Fruit fly (Drosophila melanogaster) whole organism, embryonic: ENCODE measurements around the gene CG6959.
A peak's percentile ranks its signal among the peaks of the same experiment; 100 is the strongest.

ENCODE experiments used
- Aef1 ChIP-seq: fragments of 200-800 bp; sonication (Bioruptor generic); IDR thresholded peaks from 3 replicates; pipeline ENCODE4 v1.3.6; 2022; ENCODE audit warnings: missing biosample characterization, missing genetic modification characterization
- Antp ChIP-seq: fragments of 200-800 bp; sonication (Bioruptor generic); optimal IDR thresholded peaks from 3 replicates; lab custom pipeline; 2016; ENCODE audit warnings: missing biosample characterization, missing genetic modification characterization
- Asciz ChIP-seq: fragments of 200-800 bp; sonication (Bioruptor generic); optimal IDR thresholded peaks from 2 replicates; lab custom pipeline; 2017; ENCODE audit warnings: missing biosample characterization, mild to moderate bottlenecking, missing genetic modification characterization, missing genetic modification reagents
- Bdp1 ChIP-seq: fragments of 200-800 bp; sonication (Bioruptor generic); optimal IDR thresholded peaks from 3 replicates; lab custom pipeline; 2016; ENCODE audit warnings: missing biosample characterization, missing genetic modification characterization
- CG10267 ChIP-seq: fragments of 200-800 bp; sonication (Bioruptor generic); optimal IDR thresholded peaks from 2 replicates; lab custom pipeline; 2018; ENCODE audit warnings: missing biosample characterization, mild to moderate bottlenecking, missing genetic modification characterization, moderate library complexity
- CG10274 ChIP-seq: fragments of 200-800 bp; sonication (Bioruptor generic); optimal IDR thresholded peaks from 3 replicates; lab custom pipeline; 2017; ENCODE audit warnings: missing biosample characterization, mild to moderate bottlenecking, missing genetic modification characterization
- CG10431 ChIP-seq: fragments of 200-800 bp; sonication (Bioruptor generic); optimal IDR thresholded peaks from 3 replicates; lab custom pipeline; 2018; ENCODE audit warnings: missing biosample characterization, mild to moderate bottlenecking, missing genetic modification characterization
- CG11085 ChIP-seq: fragments of 200-800 bp; sonication (Bioruptor generic); IDR thresholded peaks from 2 replicates; pipeline ENCODE4 v1.3.6; 2022; ENCODE audit warnings: missing biosample characterization, missing genetic modification characterization
- CG11247 ChIP-seq: fragments of 200-800 bp; sonication (Bioruptor generic); IDR thresholded peaks from 2 replicates; pipeline ENCODE4 v1.3.6; 2022; ENCODE audit warnings: missing biosample characterization, missing genetic modification characterization
- CG11398 ChIP-seq: fragments of 200-800 bp; sonication (Bioruptor generic); optimal IDR thresholded peaks from 2 replicates; lab custom pipeline; 2016; ENCODE audit warnings: missing biosample characterization, missing genetic modification characterization
- CG12071 ChIP-seq: fragments of 200-800 bp; sonication (Bioruptor generic); optimal IDR thresholded peaks from 3 replicates; lab custom pipeline; 2018; ENCODE audit warnings: missing biosample characterization, mild to moderate bottlenecking, missing genetic modification characterization
- CG12155 ChIP-seq: fragments of 200-800 bp; sonication (Bioruptor generic); optimal IDR thresholded peaks from 3 replicates; lab custom pipeline; 2016; ENCODE audit warnings: missing biosample characterization, missing genetic modification characterization
- CG12744 ChIP-seq: fragments of 200-800 bp; sonication (Bioruptor generic); optimal IDR thresholded peaks from 2 replicates; lab custom pipeline; 2016; ENCODE audit warnings: missing biosample characterization, missing genetic modification characterization
- CG14014 ChIP-seq: fragments of 200-800 bp; sonication (Bioruptor generic); IDR thresholded peaks from 2 replicates; pipeline ENCODE4 v1.3.6; 2022; ENCODE audit warnings: missing biosample characterization, missing genetic modification characterization
- CG14441 ChIP-seq: fragments of 200-800 bp; sonication (Bioruptor generic); IDR thresholded peaks from 2 replicates; pipeline ENCODE4 v1.3.6; 2022; ENCODE audit warnings: missing biosample characterization, missing genetic modification characterization
- CG17568 ChIP-seq: fragments of 200-800 bp; sonication (Bioruptor generic); optimal IDR thresholded peaks from 2 replicates; lab custom pipeline; 2018; ENCODE audit warnings: missing biosample characterization, mild to moderate bottlenecking, missing genetic modification characterization, moderate library complexity
- CG3407 ChIP-seq: fragments of 200-800 bp; sonication (Bioruptor generic); optimal IDR thresholded peaks from 2 replicates; lab custom pipeline; 2018; ENCODE audit warnings: missing biosample characterization, mild to moderate bottlenecking, missing genetic modification characterization
- CG34422 ChIP-seq: fragments of 200-800 bp; sonication (Bioruptor generic); IDR thresholded peaks from 3 replicates; pipeline ENCODE4 v1.3.6; 2022; ENCODE audit warnings: missing biosample characterization, missing genetic modification characterization
- CG6175 ChIP-seq: fragments of 200-800 bp; sonication (Bioruptor generic); IDR thresholded peaks from 3 replicates; pipeline ENCODE4 v1.3.6; 2022; ENCODE audit warnings: missing biosample characterization, missing genetic modification characterization
- CG6254 ChIP-seq: fragments of 200-800 bp; sonication (Bioruptor generic); optimal IDR thresholded peaks from 3 replicates; lab custom pipeline; 2017; ENCODE audit warnings: mild to moderate bottlenecking, missing biosample characterization, missing genetic modification reagents, missing genetic modification characterization
- CG6689 ChIP-seq: fragments of 200-800 bp; sonication (Bioruptor generic); IDR thresholded peaks from 2 replicates; pipeline ENCODE4 v1.3.6; 2022; ENCODE audit warnings: missing biosample characterization, missing genetic modification characterization
- CG8359 ChIP-seq: fragments of 200-800 bp; sonication (Bioruptor generic); optimal IDR thresholded peaks from 2 replicates; lab custom pipeline; 2017; ENCODE audit warnings: missing biosample characterization, mild to moderate bottlenecking, missing genetic modification characterization, borderline replicate concordance
- CG9797 ChIP-seq: fragments of 200-800 bp; sonication (Bioruptor generic); optimal IDR thresholded peaks from 3 replicates; lab custom pipeline; 2018; ENCODE audit warnings: missing biosample characterization, mild to moderate bottlenecking, missing genetic modification characterization
- CG9932 ChIP-seq: fragments of 200-800 bp; sonication (Bioruptor generic); IDR thresholded peaks from 2 replicates; pipeline ENCODE4 v1.3.6; 2022; ENCODE audit warnings: missing biosample characterization, missing genetic modification characterization
- Chrac-16 ChIP-seq: fragments of 200-800 bp; sonication (Bioruptor generic); optimal IDR thresholded peaks from 3 replicates; lab custom pipeline; 2016; ENCODE audit warnings: missing biosample characterization, missing genetic modification characterization
- Deaf1 ChIP-seq: fragments of 200-800 bp; optimal IDR thresholded peaks from 3 replicates; lab custom pipeline; 2019; ENCODE audit warnings: missing biosample characterization, mild to moderate bottlenecking, missing genetic modification characterization, moderate library complexity
- Lhr ChIP-seq: fragments of 200-800 bp; sonication (Bioruptor generic); optimal IDR thresholded peaks from 3 replicates; lab custom pipeline; 2017; ENCODE audit warnings: mild to moderate bottlenecking, missing biosample characterization, missing genetic modification reagents, missing genetic modification characterization
- MESR4 ChIP-seq: fragments of 200-800 bp; sonication (Bioruptor generic); optimal IDR thresholded peaks from 2 replicates; lab custom pipeline; 2018; ENCODE audit warnings: missing biosample characterization, mild to moderate bottlenecking, missing genetic modification characterization, moderate library complexity
- Mes4 ChIP-seq: fragments of 200-800 bp; sonication (Bioruptor generic); optimal IDR thresholded peaks from 2 replicates; lab custom pipeline; 2016; ENCODE audit warnings: missing biosample characterization, missing genetic modification characterization
- Oaz ChIP-seq: fragments of 200-800 bp; sonication (Bioruptor generic); IDR thresholded peaks from 2 replicates; pipeline ENCODE4 v1.3.6; 2022; ENCODE audit warnings: missing biosample characterization, missing genetic modification characterization
- Opbp ChIP-seq: fragments of 200-800 bp; sonication (Bioruptor generic); IDR thresholded peaks from 3 replicates; pipeline ENCODE4 v1.3.6; 2022; ENCODE audit warnings: missing biosample characterization, missing genetic modification characterization; ENCODE audit not compliant: partially characterized antibody
- PHDP ChIP-seq: fragments of 200-800 bp; sonication (Bioruptor generic); optimal IDR thresholded peaks from 3 replicates; lab custom pipeline; 2018; ENCODE audit warnings: missing biosample characterization, mild to moderate bottlenecking, missing genetic modification characterization, moderate library complexity
- Spps ChIP-seq: fragments of 200-800 bp; sonication (Bioruptor generic); optimal IDR thresholded peaks from 2 replicates; lab custom pipeline; 2018; ENCODE audit warnings: missing biosample characterization, mild to moderate bottlenecking, missing genetic modification characterization
- ash1 ChIP-seq: fragments of 200-800 bp; sonication (Bioruptor generic); optimal IDR thresholded peaks from 2 replicates; lab custom pipeline; 2018; ENCODE audit warnings: missing biosample characterization, mild to moderate bottlenecking, missing genetic modification characterization
- bowl ChIP-seq: fragments of 200-800 bp; sonication (Bioruptor generic); IDR thresholded peaks from 2 replicates; pipeline ENCODE4 v1.3.6; 2022; ENCODE audit warnings: missing biosample characterization, missing genetic modification characterization
- cg ChIP-seq: fragments of 200-800 bp; sonication (Bioruptor generic); optimal IDR thresholded peaks from 3 replicates; lab custom pipeline; 2019; ENCODE audit warnings: missing biosample characterization, mild to moderate bottlenecking, missing genetic modification characterization, moderate library complexity
- da ChIP-seq: fragments of 200-800 bp; sonication (Bioruptor generic); optimal IDR thresholded peaks from 2 replicates; lab custom pipeline; 2016; ENCODE audit warnings: missing biosample characterization, missing genetic modification characterization
- fd64A ChIP-seq: fragments of 200-800 bp; sonication (Bioruptor generic); optimal IDR thresholded peaks from 3 replicates; lab custom pipeline; 2018; ENCODE audit warnings: missing biosample characterization, mild to moderate bottlenecking, missing genetic modification characterization
- gcm ChIP-seq: fragments of 200-800 bp; sonication (Bioruptor generic); optimal IDR thresholded peaks from 2 replicates; lab custom pipeline; 2019; ENCODE audit warnings: missing biosample characterization, mild to moderate bottlenecking, missing genetic modification characterization, moderate library complexity
- gfzf ChIP-seq: fragments of 200-800 bp; sonication (Bioruptor generic); optimal IDR thresholded peaks from 2 replicates; lab custom pipeline; 2016; ENCODE audit warnings: missing biosample characterization, mild to moderate bottlenecking, missing genetic modification characterization, moderate library complexity
- hb ChIP-seq: fragments of 200-800 bp; sonication (Bioruptor generic); IDR thresholded peaks from 3 replicates; pipeline ENCODE4 v1.3.6; 2022; ENCODE audit warnings: missing biosample characterization, missing genetic modification characterization; ENCODE audit not compliant: partially characterized antibody
- lilli ChIP-seq: fragments of 200-800 bp; sonication (Bioruptor generic); optimal IDR thresholded peaks from 3 replicates; lab custom pipeline; 2016; ENCODE audit warnings: missing biosample characterization, missing genetic modification characterization
- mld ChIP-seq: fragments of 200-800 bp; sonication (Bioruptor generic); IDR thresholded peaks from 3 replicates; pipeline ENCODE4 v1.3.6; 2022; ENCODE audit warnings: missing biosample characterization, missing genetic modification characterization; ENCODE audit not compliant: partially characterized antibody
- pan ChIP-seq, 4 experiments: fragments of >200 bp in 3 of 4; fragments of 200-800 bp in 1 of 4; sonication (Bioruptor generic) in 1 of 4; optimal IDR thresholded peaks in 3 of 4; IDR thresholded peaks in 1 of 4; 2 replicates each; pipeline versions ENCODE4 v1.3.6 to Lab custom; 2017 to 2022; ENCODE audit warnings: missing biosample characterization in 2 of 4, missing genetic modification characterization in 2 of 4, mixed read lengths in 1 of 4
- pfk ChIP-seq: fragments of 200-800 bp; sonication (Bioruptor generic); optimal IDR thresholded peaks from 2 replicates; lab custom pipeline; 2018; ENCODE audit warnings: missing biosample characterization, mild to moderate bottlenecking, missing genetic modification characterization, moderate library complexity
- phol ChIP-seq: fragments of 200-800 bp; sonication (Bioruptor generic); optimal IDR thresholded peaks from 3 replicates; lab custom pipeline; 2018; ENCODE audit warnings: missing biosample characterization, mild to moderate bottlenecking, missing genetic modification characterization, moderate library complexity
- scrt ChIP-seq: fragments of 200-800 bp; sonication (Bioruptor generic); optimal IDR thresholded peaks from 2 replicates; lab custom pipeline; 2018; ENCODE audit warnings: missing biosample characterization, mild to moderate bottlenecking, missing genetic modification characterization, moderate library complexity
- toy ChIP-seq: fragments of 200-800 bp; sonication (Bioruptor generic); IDR thresholded peaks from 2 replicates; pipeline ENCODE4 v1.3.6; 2022; ENCODE audit warnings: missing biosample characterization, missing genetic modification characterization
- wor ChIP-seq: fragments of 200-800 bp; sonication (Bioruptor generic); IDR thresholded peaks from 2 replicates; pipeline ENCODE4 v1.3.6; 2022; ENCODE audit warnings: missing biosample characterization, missing genetic modification characterization

Gene CG6959

dm6 chr3R:11786695-11787226, 82.5 kb downstream of the CG6959 start, which contains the start of the genes prd1 and HisCl1 (continued):
- TF ChIP-seq CG11398 (GFP tag; lab: Kevin White, UChicago) (no peak), CG14014 (GFP tag; lab: Robert Waterston, UW) (peak; percentile 47), CG9797 (GFP tag; lab: Kevin White, UChicago) (peak; percentile 31), CG12744 (GFP tag; lab: Kevin White, UChicago) (peak; percentile 32), CG17568 (GFP tag; lab: Kevin White, UChicago) (no peak), Opbp (no peak), Mes4 (GFP tag; lab: Kevin White, UChicago) (peak; percentile 58), CG34422 (GFP tag; lab: Robert Waterston, UW) (peak; percentile 71; the same call in 1 of the 3 replicates), CG10274 (GFP tag; lab: Kevin White, UChicago) (peak; percentile 53), Deaf1 (tag; lab: Kevin White, UChicago) (no peak), Bdp1 (GFP tag; lab: Kevin White, UChicago) (peak; percentile 36), ash1 (GFP tag; lab: Kevin White, UChicago) (peak; percentile 22), Oaz (GFP tag; lab: Robert Waterston, UW) (no peak), da (GFP tag; lab: Kevin White, UChicago) (no peak), PHDP (no peak), Asciz (GFP tag; lab: Kevin White, UChicago) (no peak), CG9932 (GFP tag; lab: Robert Waterston, UW) (peak; percentile 82), CG10267 (peak; percentile 71), pan (optimal IDR thresholded peaks at IDR 0.05; lab: Kevin White, UChicago) (no peak), pan (GFP tag; optimal IDR thresholded peaks at IDR 0.05 in 1 of 2, IDR thresholded peaks at IDR 0.05 in 1 of 2) (peak in 1 of 2 experiments; percentile 53), CG14441 (GFP tag; lab: Robert Waterston, UW) (peak; percentile 69), gcm (GFP tag; lab: Kevin White, UChicago) (no peak), wor (no peak), CG11085 (GFP tag; lab: Robert Waterston, UW) (0 out of 2 replicates have a peak, but pooled peaks have one; percentile 23), mld (GFP tag; lab: Robert Waterston, UW) (no peak), Spps (no peak), CG6175 (GFP tag; lab: Robert Waterston, UW) (no peak), CG10431 (no peak), Antp (GFP tag; lab: Kevin White, UChicago) (peak; percentile 30), pfk (no peak), Aef1 (GFP tag; lab: Robert Waterston, UW) (peak; percentile 63), CG11247 (GFP tag; lab: Robert Waterston, UW) (peak; percentile 38; the same call in 1 of the 2 replicates), fd64A (GFP tag; lab: Kevin White, UChicago) (peak; percentile 2), scrt (GFP tag; lab: Kevin White, UChicago) (peak; percentile 52), MESR4 (GFP tag; lab: Kevin White, UChicago) (no peak), toy (GFP tag; lab: Robert Waterston, UW) (no peak), CG6689 (peak; percentile 38; the same call in 1 of the 2 replicates), CG12155 (GFP tag; lab: Kevin White, UChicago) (peak; percentile 62), lilli (GFP tag; lab: Kevin White, UChicago) (peak; percentile 77), bowl (GFP tag; lab: Robert Waterston, UW) (no peak), CG3407 (GFP tag; lab: Kevin White, UChicago) (peak; percentile 46), phol (peak; percentile 85), CG12071 (GFP tag; lab: Kevin White, UChicago) (no peak), CG6254 (GFP tag; lab: Kevin White, UChicago) (peak; percentile 43), Chrac-16 (GFP tag; lab: Kevin White, UChicago) (peak; percentile 61), Lhr (peak; percentile 39), hb (GFP tag; lab: Robert Waterston, UW) (no peak), cg (GFP tag; lab: Kevin White, UChicago) (no peak), CG8359 (GFP tag; lab: Kevin White, UChicago) (peak; percentile 19), gfzf (GFP tag; lab: Kevin White, UChicago) (peak; percentile 19)
